Worm (Caenorhabditis elegans) whole organism, L1 larva: Measurements from ENCODE around the gene K09C6.9.

Experiments used
- blmp-1 ChIP-seq: fragments of 150-350 bp; optimal IDR thresholded peaks from 2 replicates; lab custom pipeline; 2014; ENCODE audit warnings: missing biosample characterization, missing genetic modification characterization
- elt-3 ChIP-seq, 6 experiments: fragments of 150-350 bp in 1 of 6; sonication (generic microtip); optimal IDR thresholded peaks; 2 replicates each; lab custom pipeline; 2017 to 2018; ENCODE audit warnings: missing biosample characterization in 6 of 6, missing genetic modification characterization in 6 of 6, inconsistent platforms in 1 of 6
- nhr-71 ChIP-seq: sonication (generic microtip); optimal IDR thresholded peaks from 2 replicates; lab custom pipeline; 2016; ENCODE audit warnings: mild to moderate bottlenecking, missing genetic modification characterization, moderate library complexity, missing compliant biosample characterization

- TF ChIP-seq blmp-1 (tag; lab: Kevin White, UChicago) (no peak), elt-3 (tag; optimal IDR thresholded peaks at IDR 0.05; lab: Kevin White, UChicago) (no peak), nhr-71 (tag; lab: Kevin White, UChicago) (no peak)
Observed at ce11 chrV:817182-817581, 37.7 kb downstream of the K09C6.9 start, which contains the start of gene R13D11.1.
